Fruit fly (Drosophila melanogaster): ENCODE measurements around the gene CG6013.

CG6013 gene

dm6 chr3R:18995556-18996272, 35.6 kb upstream of the CG6013 start (continued):
- TF ChIP-seq HmgZ (tag; optimal IDR thresholded peaks at IDR 0.05), result peak; percentile 6
- no peak for TF ChIP-seq Hand (GFP tag; optimal IDR thresholded peaks at IDR 0.05)
- peak; percentile 67 for TF ChIP-seq onecut (GFP tag; IDR thresholded peaks at IDR 0.05)
- no peak for TF ChIP-seq h (optimal IDR thresholded peaks at IDR 0.05)
- 0 out of 2 replicates have a peak, but pooled peaks have one; percentile 22 for TF ChIP-seq CG3847 (GFP tag; IDR thresholded peaks at IDR 0.05)
- TF ChIP-seq pfk (GFP tag; optimal IDR thresholded peaks at IDR 0.05), result no peak
- TF ChIP-seq Scr (GFP tag; IDR thresholded peaks at IDR 0.05; ENCODE audit: partially characterized antibody), result no peak
- TF ChIP-seq vnd (GFP tag; IDR thresholded peaks at IDR 0.05; ENCODE audit: partially characterized antibody), result no peak
- no peak for TF ChIP-seq Tbp (GFP tag; optimal IDR thresholded peaks at IDR 0.05)
- TF ChIP-seq zfh2 (GFP tag; optimal IDR thresholded peaks at IDR 0.05), result no peak
- peak; percentile 81 for TF ChIP-seq ap (GFP tag; IDR thresholded peaks at IDR 0.05)
- peak; percentile 39 for TF ChIP-seq CG4617 (GFP tag; optimal IDR thresholded peaks at IDR 0.05; ENCODE audit: borderline replicate concordance)
- peak; percentile 81 for TF ChIP-seq CoRest (tag; optimal IDR thresholded peaks at IDR 0.05)
- TF ChIP-seq Blimp-1 (GFP tag; optimal IDR thresholded peaks at IDR 0.05), result peak; percentile 88
- TF ChIP-seq jigr1 (GFP tag; IDR thresholded peaks at IDR 0.05), result peak; percentile 64; the same call in 1 of the 3 replicates
- peak; percentile 72 for TF ChIP-seq CG9727 (GFP tag; optimal IDR thresholded peaks at IDR 0.05)
- TF ChIP-seq CG4820 (GFP tag; optimal IDR thresholded peaks at IDR 0.05), result peak; percentile 85
- no peak for TF ChIP-seq D19B (GFP tag; optimal IDR thresholded peaks at IDR 0.05)
- TF ChIP-seq Adf1 (GFP tag; IDR thresholded peaks at IDR 0.05), result no peak
- peak; percentile 81 for TF ChIP-seq dimm (GFP tag; IDR thresholded peaks at IDR 0.05)
- peak; percentile 88 for TF ChIP-seq nmo (GFP tag; optimal IDR thresholded peaks at IDR 0.05)
- TF ChIP-seq gcm2 (GFP tag; optimal IDR thresholded peaks at IDR 0.05), result peak; percentile 20
- TF ChIP-seq CG15601 (tag; optimal IDR thresholded peaks at IDR 0.05), result peak; percentile 73
- no peak for TF ChIP-seq lov (optimal IDR thresholded peaks at IDR 0.05)
- TF ChIP-seq lov (GFP tag; IDR thresholded peaks at IDR 0.05), result peak; percentile 82
- TF ChIP-seq Taf1 (GFP tag; IDR thresholded peaks at IDR 0.05), result no peak
- no peak for TF ChIP-seq hbn (GFP tag; IDR thresholded peaks at IDR 0.05; ENCODE audit: partially characterized antibody)
- TF ChIP-seq Hr3 (GFP tag; optimal IDR thresholded peaks at IDR 0.05), result peak; percentile 69
- no peak for TF ChIP-seq luna (GFP tag; optimal IDR thresholded peaks at IDR 0.05)
- no peak for TF ChIP-seq CG1832 (GFP tag; optimal IDR thresholded peaks at IDR 0.05)
- no peak for TF ChIP-seq gro (GFP tag; optimal IDR thresholded peaks at IDR 0.05)
- TF ChIP-seq Dip2 (GFP tag; IDR thresholded peaks at IDR 0.05), result no peak
- peak; percentile 79 for TF ChIP-seq lmd (GFP tag; IDR thresholded peaks at IDR 0.05)
- no peak for TF ChIP-seq hth (optimal IDR thresholded peaks at IDR 0.05)
- peak; percentile 20 for TF ChIP-seq slou (GFP tag; optimal IDR thresholded peaks at IDR 0.05)
- TF ChIP-seq CG16815 (GFP tag; optimal IDR thresholded peaks at IDR 0.05), result peak; percentile 53
- peak; percentile 22 for TF ChIP-seq psq (GFP tag; optimal IDR thresholded peaks at IDR 0.05)
- no peak for TF ChIP-seq dm (GFP tag; optimal IDR thresholded peaks at IDR 0.05)
- TF ChIP-seq Optix (GFP tag; IDR thresholded peaks at IDR 0.05), result peak; percentile 69; the same call in 2 of the 3 replicates
- no peak for TF ChIP-seq tll (GFP tag; optimal IDR thresholded peaks at IDR 0.05)
- no peak for TF ChIP-seq rib (GFP tag; IDR thresholded peaks at IDR 0.05)
- TF ChIP-seq peb (GFP tag; IDR thresholded peaks at IDR 0.05), result peak; percentile 77
- no peak for TF ChIP-seq CG10543 (GFP tag; optimal IDR thresholded peaks at IDR 0.05)
- TF ChIP-seq CG7987 (GFP tag; optimal IDR thresholded peaks at IDR 0.05), result no peak
- peak; percentile 70 for TF ChIP-seq Chrac-16 (GFP tag; optimal IDR thresholded peaks at IDR 0.05)
- no peak for TF ChIP-seq HLH4C (GFP tag; IDR thresholded peaks at IDR 0.05; ENCODE audit: partially characterized antibody)
- peak; percentile 62 for TF ChIP-seq BtbVII (GFP tag; optimal IDR thresholded peaks at IDR 0.05)
- TF ChIP-seq Jarid2 (GFP tag; optimal IDR thresholded peaks at IDR 0.05), result peak; percentile 23
- no peak for TF ChIP-seq tup (GFP tag; optimal IDR thresholded peaks at IDR 0.05)
- 0 out of 2 replicates have a peak, but pooled peaks have one; percentile 27 for TF ChIP-seq CG17612 (GFP tag; IDR thresholded peaks at IDR 0.05)

All from whole organism, embryonic.